Worm (Caenorhabditis elegans): ENCODE results near the gene fut-6.

Gene fut-6

ce11 chrII:4661278-4661677 lies 5.5 kb upstream of the fut-6 start, which contains the start of gene T05A7.13:
Gene T05A7.13 (minus strand): TSS chrII:4661378.
- TF ChIP-seq unc-62 (GFP tag; optimal IDR thresholded peaks at IDR 0.05): no peak
- TF ChIP-seq zip-8 (tag; optimal IDR thresholded peaks at IDR 0.05): no peak
- peak; percentile 46 for TF ChIP-seq hlh-1 (tag; optimal IDR thresholded peaks at IDR 0.05)

ce11 chrII:4658245-4658644 lies 2.5 kb upstream of the fut-6 start:
- TF ChIP-seq ham-2 (GFP tag; optimal IDR thresholded peaks at IDR 0.05) (no peak), ceh-39 (tag; optimal IDR thresholded peaks at IDR 0.05) (no peak), nhr-76 (tag; optimal IDR thresholded peaks at IDR 0.05) (no peak), mep-1 (tag; optimal IDR thresholded peaks at IDR 0.05) (no peak), ces-1 (GFP tag; optimal IDR thresholded peaks at IDR 0.05) (no peak), hlh-1 (tag; optimal IDR thresholded peaks at IDR 0.05) (no peak), nhr-2 (tag; optimal IDR thresholded peaks at IDR 0.05) (no peak)

- TF ChIP-seq mls-2 (tag; optimal IDR thresholded peaks at IDR 0.05) (no peak), mab-5 (tag; optimal IDR thresholded peaks at IDR 0.05) (no peak), nhr-76 (tag; optimal IDR thresholded peaks at IDR 0.05) (no peak), zip-8 (tag; optimal IDR thresholded peaks at IDR 0.05) (no peak), elt-1 (tag; optimal IDR thresholded peaks at IDR 0.05; ENCODE audit: borderline replicate concordance, insufficient read depth) (no peak), M03D4.4 (tag; optimal IDR thresholded peaks at IDR 0.05) (no peak), lsy-2 (tag; optimal IDR thresholded peaks at IDR 0.05) (no peak), nhr-237 (tag; optimal IDR thresholded peaks at IDR 0.05) (no peak), snpc-4 (tag; optimal IDR thresholded peaks at IDR 0.05) (no peak), ceh-39 (tag; optimal IDR thresholded peaks at IDR 0.05) (no peak), unc-62 (GFP tag; optimal IDR thresholded peaks at IDR 0.05) (no peak)
Measured at ce11 chrII:4657370-4657769, 1.6 kb upstream of the fut-6 start.

ce11 chrII:4650072-4650471 lies 5.7 kb downstream of the fut-6 start:
- TF ChIP-seq unc-62 (GFP tag; optimal IDR thresholded peaks at IDR 0.05) (no peak), flh-1 (GFP tag; optimal IDR thresholded peaks at IDR 0.05) (no peak), nhr-237 (tag; optimal IDR thresholded peaks at IDR 0.05) (no peak), sem-2 (GFP tag; optimal IDR thresholded peaks at IDR 0.05) (no peak), hlh-1 (tag; optimal IDR thresholded peaks at IDR 0.05) (peak; percentile 31), snpc-4 (tag; optimal IDR thresholded peaks at IDR 0.05) (no peak)

ce11 chrII:4648785-4649184 lies 6.9 kb downstream of the fut-6 start, which contains the start of gene lgc-27:
Gene lgc-27 (plus strand): TSS chrII:4649085.
- TF ChIP-seq pha-4 (tag; optimal IDR thresholded peaks at IDR 0.05) (peak; percentile 55), hlh-1 (tag; optimal IDR thresholded peaks at IDR 0.05) (no peak)

ce11 chrII:4640748-4641147 lies 15.0 kb downstream of the fut-6 start:
- TF ChIP-seq zip-8 (tag; optimal IDR thresholded peaks at IDR 0.05): no peak
- no peak for TF ChIP-seq ceh-43 (GFP tag; optimal IDR thresholded peaks at IDR 0.05)
- TF ChIP-seq cnd-1 (tag; optimal IDR thresholded peaks at IDR 0.05): peak; percentile 91
- no peak for TF ChIP-seq nhr-76 (tag; optimal IDR thresholded peaks at IDR 0.05)
- no peak for TF ChIP-seq blmp-1 (tag; optimal IDR thresholded peaks at IDR 0.05)
- no peak for TF ChIP-seq drap-1 (GFP tag; optimal IDR thresholded peaks at IDR 0.05)
- no peak for TF ChIP-seq sem-2 (GFP tag; optimal IDR thresholded peaks at IDR 0.05)
- no peak for TF ChIP-seq snpc-4 (tag; optimal IDR thresholded peaks at IDR 0.05)
- peak; percentile 72 for TF ChIP-seq mep-1 (tag; optimal IDR thresholded peaks at IDR 0.05)
- TF ChIP-seq tbx-8 (GFP tag; optimal IDR thresholded peaks at IDR 0.05): no peak
- no peak for TF ChIP-seq ceh-83 (GFP tag; optimal IDR thresholded peaks at IDR 0.05)
- no peak for TF ChIP-seq hlh-1 (tag; optimal IDR thresholded peaks at IDR 0.05)
- no peak for TF ChIP-seq bed-3 (GFP tag; optimal IDR thresholded peaks at IDR 0.05)
- TF ChIP-seq unc-39 (tag; optimal IDR thresholded peaks at IDR 0.05): no peak
- TF ChIP-seq unc-62 (GFP tag; optimal IDR thresholded peaks at IDR 0.05): no peak
- peak; percentile 47 for TF ChIP-seq unc-120 (tag; optimal IDR thresholded peaks at IDR 0.05; ENCODE audit: poor library complexity, severe bottlenecking)
- TF ChIP-seq lin-32 (GFP tag; optimal IDR thresholded peaks at IDR 0.05): peak; percentile 67
- no peak for TF ChIP-seq pha-4 (tag; optimal IDR thresholded peaks at IDR 0.05)
- peak; percentile 21 for TF ChIP-seq mls-2 (tag; optimal IDR thresholded peaks at IDR 0.05)
- TF ChIP-seq ces-1 (GFP tag; optimal IDR thresholded peaks at IDR 0.05): peak; percentile 78
- TF ChIP-seq flh-1 (GFP tag; optimal IDR thresholded peaks at IDR 0.05): no peak
- no peak for TF ChIP-seq elt-3 (tag; optimal IDR thresholded peaks at IDR 0.05)
- TF ChIP-seq nhr-237 (tag; optimal IDR thresholded peaks at IDR 0.05): no peak
- no peak for TF ChIP-seq M03D4.4 (tag; optimal IDR thresholded peaks at IDR 0.05)
- no peak for TF ChIP-seq nhr-12 (tag; optimal IDR thresholded peaks at IDR 0.05)
- peak; percentile 4 for TF ChIP-seq lsy-2 (tag; optimal IDR thresholded peaks at IDR 0.05)
- TF ChIP-seq nhr-28 (tag; optimal IDR thresholded peaks at IDR 0.05): no peak
- no peak for TF ChIP-seq lin-13 (tag; optimal IDR thresholded peaks at IDR 0.05)
- TF ChIP-seq mab-5 (tag; optimal IDR thresholded peaks at IDR 0.05): no peak
- TF ChIP-seq ceh-39 (tag; optimal IDR thresholded peaks at IDR 0.05): no peak
- no peak for TF ChIP-seq sptf-1 (tag; optimal IDR thresholded peaks at IDR 0.05)
- no peak for TF ChIP-seq ztf-11 (tag; optimal IDR thresholded peaks at IDR 0.05)
- TF ChIP-seq elt-1 (tag; optimal IDR thresholded peaks at IDR 0.05; ENCODE audit: borderline replicate concordance, insufficient read depth): no peak
- TF ChIP-seq ham-2 (GFP tag; optimal IDR thresholded peaks at IDR 0.05): no peak
- no peak for TF ChIP-seq nhr-2 (tag; optimal IDR thresholded peaks at IDR 0.05)

All from whole organism, mixed stage, embryonic.